Fruit fly (Drosophila melanogaster) whole organism, embryonic: Measurements from ENCODE around the gene CG5079.

Source experiments
- Bteb2 ChIP-seq: fragments of 200-800 bp; sonication (Bioruptor generic); optimal IDR thresholded peaks from 2 replicates; lab custom pipeline; 2016; ENCODE audit warnings: missing biosample characterization, missing genetic modification characterization
- CG10959 ChIP-seq: fragments of 200-800 bp; sonication (Bioruptor generic); IDR thresholded peaks from 2 replicates; pipeline ENCODE4 v1.3.6; 2022; ENCODE audit warnings: missing biosample characterization, missing genetic modification characterization
- CG10979 ChIP-seq: fragments of 200-800 bp; sonication (Bioruptor generic); optimal IDR thresholded peaks from 2 replicates; lab custom pipeline; 2018; ENCODE audit warnings: missing biosample characterization, mild to moderate bottlenecking, missing genetic modification characterization, moderate library complexity
- CG13624 ChIP-seq: fragments of 200-800 bp; sonication (Bioruptor generic); optimal IDR thresholded peaks from 2 replicates; lab custom pipeline; 2016; ENCODE audit warnings: missing biosample characterization, missing genetic modification characterization
- CG13894 ChIP-seq: fragments of 200-800 bp; sonication (Bioruptor generic); optimal IDR thresholded peaks from 3 replicates; lab custom pipeline; 2018; ENCODE audit warnings: missing biosample characterization, mild to moderate bottlenecking, missing genetic modification characterization, moderate library complexity
- CG15073 ChIP-seq: fragments of 200-800 bp; sonication (Bioruptor generic); optimal IDR thresholded peaks from 2 replicates; lab custom pipeline; 2016; ENCODE audit warnings: missing biosample characterization, missing genetic modification characterization
- CG1603 ChIP-seq: fragments of 200-800 bp; sonication (Bioruptor generic); optimal IDR thresholded peaks from 2 replicates; lab custom pipeline; 2019; ENCODE audit warnings: missing biosample characterization, mild to moderate bottlenecking, missing genetic modification characterization, moderate library complexity
- CG16779 ChIP-seq: fragments of 200-800 bp; sonication (Bioruptor generic); IDR thresholded peaks from 2 replicates; pipeline ENCODE4 v1.3.6; 2022; ENCODE audit warnings: missing biosample characterization, missing genetic modification characterization
- CG18262 ChIP-seq: fragments of 200-800 bp; optimal IDR thresholded peaks from 3 replicates; lab custom pipeline; 2019; ENCODE audit warnings: missing biosample characterization, mild to moderate bottlenecking, missing genetic modification characterization, moderate library complexity
- CG1832 ChIP-seq: fragments of 200-800 bp; sonication (Bioruptor generic); optimal IDR thresholded peaks from 2 replicates; lab custom pipeline; 2017; ENCODE audit warnings: missing biosample characterization, mild to moderate bottlenecking, missing genetic modification characterization, inconsistent platforms
- CG31441 ChIP-seq: fragments of 200-800 bp; sonication (Bioruptor generic); IDR thresholded peaks from 2 replicates; pipeline ENCODE4 v1.3.6; 2022; ENCODE audit warnings: missing biosample characterization, missing genetic modification characterization
- CG3281 ChIP-seq: fragments of 200-800 bp; sonication (Bioruptor generic); optimal IDR thresholded peaks from 3 replicates; lab custom pipeline; 2017; ENCODE audit warnings: missing biosample characterization, mild to moderate bottlenecking, missing genetic modification characterization
- CG33213 ChIP-seq: fragments of 200-800 bp; sonication (Bioruptor generic); optimal IDR thresholded peaks from 3 replicates; lab custom pipeline; 2016; ENCODE audit warnings: missing biosample characterization, missing genetic modification characterization
- CG4360 ChIP-seq: fragments of 200-800 bp; sonication (Bioruptor generic); IDR thresholded peaks from 2 replicates; pipeline ENCODE4 v1.3.6; 2022; ENCODE audit warnings: missing biosample characterization, missing genetic modification characterization
- CG4820 ChIP-seq: fragments of 200-800 bp; sonication (Bioruptor generic); optimal IDR thresholded peaks from 3 replicates; lab custom pipeline; 2016; ENCODE audit warnings: missing biosample characterization, missing genetic modification characterization
- CG8765 ChIP-seq: fragments of 200-800 bp; sonication (Bioruptor generic); IDR thresholded peaks from 2 replicates; pipeline ENCODE4 v1.3.6; 2022; ENCODE audit warnings: missing biosample characterization, missing genetic modification characterization
- CG9727 ChIP-seq: fragments of 200-800 bp; sonication (Bioruptor generic); optimal IDR thresholded peaks from 3 replicates; lab custom pipeline; 2017; ENCODE audit warnings: missing biosample characterization, mild to moderate bottlenecking, missing genetic modification characterization
- D19A ChIP-seq: fragments of 200-800 bp; optimal IDR thresholded peaks from 3 replicates; lab custom pipeline; 2019; ENCODE audit warnings: missing biosample characterization, mild to moderate bottlenecking, missing genetic modification characterization, moderate library complexity
- Ets65A ChIP-seq: fragments of 200-800 bp; sonication (Bioruptor generic); peaks from one replicate; lab custom pipeline; 2016; ENCODE audit warnings: missing biosample characterization, missing genetic modification characterization
- Jarid2 ChIP-seq: fragments of 200-800 bp; sonication (Bioruptor generic); optimal IDR thresholded peaks from 3 replicates; lab custom pipeline; 2017; ENCODE audit warnings: mild to moderate bottlenecking, missing biosample characterization, missing genetic modification reagents, missing genetic modification characterization
- Max ChIP-seq: fragments of 200-800 bp; sonication (Bioruptor generic); optimal IDR thresholded peaks from 2 replicates; lab custom pipeline; 2016; ENCODE audit warnings: missing biosample characterization, mild to moderate bottlenecking, missing genetic modification characterization
- Neu2 ChIP-seq: fragments of 200-800 bp; sonication (Bioruptor generic); optimal IDR thresholded peaks from 3 replicates; lab custom pipeline; 2016; ENCODE audit warnings: missing biosample characterization, missing genetic modification characterization, borderline replicate concordance
- Nf-YB ChIP-seq: fragments of 200-800 bp; sonication (Bioruptor generic); optimal IDR thresholded peaks from 3 replicates; lab custom pipeline; 2019; ENCODE audit warnings: missing biosample characterization, mild to moderate bottlenecking, missing genetic modification characterization, moderate library complexity
- Sox100B ChIP-seq: fragments of 200-800 bp; sonication (Bioruptor generic); optimal IDR thresholded peaks from 3 replicates; lab custom pipeline; 2018; ENCODE audit warnings: missing biosample characterization, mild to moderate bottlenecking, missing genetic modification characterization
- Sry-δ ChIP-seq: fragments of 200-800 bp; sonication (Bioruptor generic); optimal IDR thresholded peaks from 2 replicates; lab custom pipeline; 2016; ENCODE audit warnings: missing biosample characterization, missing genetic modification characterization
- Taf1 ChIP-seq: fragments of 200-800 bp; sonication (Bioruptor generic); IDR thresholded peaks from 2 replicates; pipeline ENCODE4 v1.3.6; 2022; ENCODE audit warnings: missing biosample characterization, missing genetic modification characterization
- Xbp1 ChIP-seq: fragments of 200-800 bp; sonication (Bioruptor generic); optimal IDR thresholded peaks from 3 replicates; lab custom pipeline; 2016; ENCODE audit warnings: missing biosample characterization, mild to moderate bottlenecking, missing genetic modification characterization
- abd-A ChIP-seq: fragments of 200-800 bp; sonication (Bioruptor generic); optimal IDR thresholded peaks from 3 replicates; lab custom pipeline; 2019; ENCODE audit warnings: missing biosample characterization, mild to moderate bottlenecking, missing genetic modification characterization, moderate library complexity
- ap ChIP-seq: fragments of 200-800 bp; sonication (Bioruptor generic); IDR thresholded peaks from 2 replicates; pipeline ENCODE4 v1.3.6; 2022; ENCODE audit warnings: missing biosample characterization, missing genetic modification characterization
- ara ChIP-seq: fragments of 200-800 bp; sonication (Bioruptor generic); IDR thresholded peaks from 2 replicates; pipeline ENCODE4 v1.3.6; 2022; ENCODE audit warnings: missing biosample characterization, missing genetic modification characterization
- chn ChIP-seq: fragments of 200-800 bp; sonication (Bioruptor generic); optimal IDR thresholded peaks from 2 replicates; lab custom pipeline; 2016; ENCODE audit warnings: missing biosample characterization, missing genetic modification characterization
- dpn ChIP-seq, 2 experiments: fragments of 200-800 bp; sonication (Bioruptor generic); optimal IDR thresholded peaks; 3 replicates each; lab custom pipeline; 2016; ENCODE audit warnings: missing biosample characterization in 2 of 2, missing genetic modification characterization in 2 of 2
- gsb ChIP-seq: fragments of 200-800 bp; sonication (Bioruptor generic); IDR thresholded peaks from 2 replicates; pipeline ENCODE4 v1.3.6; 2022; ENCODE audit warnings: missing biosample characterization, missing genetic modification characterization
- lbe ChIP-seq: fragments of 200-800 bp; sonication (Bioruptor generic); optimal IDR thresholded peaks from 2 replicates; lab custom pipeline; 2016; ENCODE audit warnings: missing biosample characterization, mild to moderate bottlenecking, missing genetic modification characterization
- maf-S ChIP-seq: fragments of 200-800 bp; sonication (Bioruptor generic); optimal IDR thresholded peaks from 2 replicates; lab custom pipeline; 2016; ENCODE audit warnings: missing biosample characterization, missing genetic modification characterization
- nerfin-1 ChIP-seq: fragments of 200-800 bp; sonication (Bioruptor generic); optimal IDR thresholded peaks from 3 replicates; lab custom pipeline; 2019; ENCODE audit warnings: missing biosample characterization, mild to moderate bottlenecking, missing genetic modification characterization, moderate library complexity
- nmo ChIP-seq: fragments of 200-800 bp; sonication (Bioruptor generic); optimal IDR thresholded peaks from 2 replicates; lab custom pipeline; 2018; ENCODE audit warnings: missing biosample characterization, mild to moderate bottlenecking, missing genetic modification characterization, moderate library complexity
- odd ChIP-seq: fragments of 200-800 bp; sonication (Bioruptor generic); optimal IDR thresholded peaks from 2 replicates; lab custom pipeline; 2017; ENCODE audit warnings: missing biosample characterization, mild to moderate bottlenecking, missing genetic modification characterization
- org-1 ChIP-seq: fragments of 200-800 bp; sonication (Bioruptor generic); optimal IDR thresholded peaks from 2 replicates; lab custom pipeline; 2017; ENCODE audit warnings: missing biosample characterization, missing genetic modification characterization
- pan ChIP-seq, 4 experiments: fragments of >200 bp in 3 of 4; fragments of 200-800 bp in 1 of 4; sonication (Bioruptor generic) in 1 of 4; optimal IDR thresholded peaks in 3 of 4; IDR thresholded peaks in 1 of 4; 2 replicates each; pipeline versions ENCODE4 v1.3.6 to Lab custom; 2017 to 2022; ENCODE audit warnings: missing biosample characterization in 2 of 4, missing genetic modification characterization in 2 of 4, mixed read lengths in 1 of 4
- schlank ChIP-seq: fragments of 200-800 bp; sonication (Bioruptor generic); optimal IDR thresholded peaks from 2 replicates; lab custom pipeline; 2018; ENCODE audit warnings: missing biosample characterization, mild to moderate bottlenecking, missing genetic modification characterization
- shn ChIP-seq: fragments of 200-800 bp; sonication (Bioruptor generic); optimal IDR thresholded peaks from 3 replicates; lab custom pipeline; 2016; ENCODE audit warnings: missing biosample characterization, missing genetic modification characterization
- sisA ChIP-seq: fragments of 200-800 bp; sonication (Bioruptor generic); IDR thresholded peaks from 2 replicates; pipeline ENCODE4 v1.3.6; 2022; ENCODE audit warnings: missing biosample characterization, missing genetic modification characterization
- stwl ChIP-seq: fragments of 200-800 bp; sonication (Bioruptor generic); optimal IDR thresholded peaks from 3 replicates; lab custom pipeline; 2018; ENCODE audit warnings: missing biosample characterization, mild to moderate bottlenecking, missing genetic modification characterization, moderate library complexity
- tap ChIP-seq: fragments of 200-800 bp; optimal IDR thresholded peaks from 3 replicates; lab custom pipeline; 2019; ENCODE audit warnings: missing biosample characterization, mild to moderate bottlenecking, missing genetic modification characterization, moderate library complexity
- trem ChIP-seq: fragments of 200-800 bp; optimal IDR thresholded peaks from 3 replicates; lab custom pipeline; 2019; ENCODE audit warnings: missing biosample characterization, mild to moderate bottlenecking, missing genetic modification characterization, moderate library complexity
- twi ChIP-seq: fragments of 200-800 bp; optimal IDR thresholded peaks from 2 replicates; lab custom pipeline; 2019; ENCODE audit warnings: missing biosample characterization, mild to moderate bottlenecking, missing genetic modification characterization, moderate library complexity
- vfl ChIP-seq: fragments of 200-800 bp; sonication (Bioruptor generic); optimal IDR thresholded peaks from 2 replicates; lab custom pipeline; 2016; ENCODE audit warnings: missing biosample characterization, missing genetic modification characterization
- yki ChIP-seq: fragments of >200 bp; optimal IDR thresholded peaks from 3 replicates; lab custom pipeline; 2018

Gene CG5079

dm6 chr3R:25637294-25638174, 24.1 kb downstream of the CG5079 start, which contains the start of gene jigr1 (continued):
- TF ChIP-seq Neu2 (GFP tag; lab: Kevin White, UChicago): peak; percentile 70
- TF ChIP-seq Nf-YB (GFP tag; lab: Kevin White, UChicago): peak; percentile 27
- TF ChIP-seq abd-A (tag; lab: Kevin White, UChicago): no peak
- TF ChIP-seq odd (GFP tag; lab: Kevin White, UChicago): no peak
- peak; percentile 90 for TF ChIP-seq Ets65A
- TF ChIP-seq org-1 (GFP tag; lab: Kevin White, UChicago): peak; percentile 15
- TF ChIP-seq shn (GFP tag; lab: Kevin White, UChicago): no peak
- no peak for TF ChIP-seq tap
- TF ChIP-seq Sry-δ (GFP tag; lab: Kevin White, UChicago): no peak
- TF ChIP-seq pan (optimal IDR thresholded peaks at IDR 0.05; lab: Kevin White, UChicago): peak in 1 of 2 experiments; percentile 87
- peak in 1 of 2 experiments; percentile 81 for TF ChIP-seq pan (GFP tag; optimal IDR thresholded peaks at IDR 0.05 in 1 of 2, IDR thresholded peaks at IDR 0.05 in 1 of 2)
- TF ChIP-seq CG15073 (GFP tag; lab: Kevin White, UChicago): no peak
- peak; percentile 50 for TF ChIP-seq CG1603 (tag; lab: Kevin White, UChicago)
- TF ChIP-seq CG10979: peak; percentile 77
- no peak for TF ChIP-seq CG3281 (GFP tag; lab: Kevin White, UChicago)
- no peak for TF ChIP-seq CG1832 (GFP tag; lab: Kevin White, UChicago)
- no peak for TF ChIP-seq CG13894 (tag; lab: Kevin White, UChicago)
- TF ChIP-seq lbe (GFP tag; lab: Kevin White, UChicago): peak; percentile 51
- TF ChIP-seq CG31441: peak; percentile 54
- TF ChIP-seq maf-S (GFP tag; lab: Kevin White, UChicago): no peak
- peak; percentile 70 for TF ChIP-seq CG10959 (GFP tag; lab: Robert Waterston, UW)
- TF ChIP-seq Taf1 (GFP tag; lab: Robert Waterston, UW): no peak
- peak; percentile 41 for TF ChIP-seq chn (GFP tag; lab: Kevin White, UChicago)
- TF ChIP-seq CG9727 (GFP tag; lab: Kevin White, UChicago): peak; percentile 84
- peak; percentile 53 for TF ChIP-seq nmo (GFP tag; lab: Kevin White, UChicago)
- TF ChIP-seq trem: peak; percentile 79
- TF ChIP-seq yki (lab: Kevin White, UChicago): no peak
- TF ChIP-seq CG33213 (GFP tag; lab: Kevin White, UChicago): no peak
- TF ChIP-seq dpn (GFP tag; optimal IDR thresholded peaks at IDR 0.05; lab: Kevin White, UChicago): peak in 1 of 2 experiments; percentile 1
- TF ChIP-seq CG13624 (GFP tag; lab: Kevin White, UChicago): no peak
- peak; percentile 96 for TF ChIP-seq D19A (tag; lab: Kevin White, UChicago)
- peak; percentile 31 for TF ChIP-seq nerfin-1
- TF ChIP-seq Sox100B (GFP tag; lab: Kevin White, UChicago): peak; percentile 1
- TF ChIP-seq CG8765 (GFP tag; lab: Robert Waterston, UW): peak; percentile 74
- no peak for TF ChIP-seq Bteb2 (GFP tag; lab: Kevin White, UChicago)
- no peak for TF ChIP-seq gsb (GFP tag; lab: Robert Waterston, UW)
- no peak for TF ChIP-seq schlank
- TF ChIP-seq CG18262 (tag; lab: Kevin White, UChicago): peak; percentile 77
- no peak for TF ChIP-seq CG4360 (GFP tag; lab: Robert Waterston, UW)
- TF ChIP-seq CG16779: no peak
- TF ChIP-seq ara (GFP tag; lab: Robert Waterston, UW): peak; percentile 54; the same call in 1 of the 2 replicates
- TF ChIP-seq Jarid2: peak; percentile 34
- peak; percentile 33 for TF ChIP-seq twi (tag; lab: Kevin White, UChicago)
- TF ChIP-seq stwl (tag; lab: Kevin White, UChicago): peak; percentile 3
- TF ChIP-seq sisA (GFP tag; lab: Robert Waterston, UW): no peak
- TF ChIP-seq Xbp1 (GFP tag; lab: Kevin White, UChicago): peak; percentile 21
- peak; percentile 19 for TF ChIP-seq Max
- TF ChIP-seq ap (GFP tag; lab: Robert Waterston, UW): no peak
- TF ChIP-seq CG4820: peak; percentile 19
- TF ChIP-seq vfl (GFP tag; lab: Kevin White, UChicago): no peak
